Fruit fly (Drosophila melanogaster) whole organism, embryonic: Measurements from ENCODE around the gene Ir75b.

Experiments used
- Adf1 ChIP-seq: fragments of 200-800 bp; sonication (Bioruptor generic); IDR thresholded peaks from 2 replicates; pipeline ENCODE4 v1.3.6; 2022; ENCODE audit warnings: missing biosample characterization, missing genetic modification characterization
- Atf-2 ChIP-seq: fragments of 200-800 bp; sonication (Bioruptor generic); optimal IDR thresholded peaks from 2 replicates; lab custom pipeline; 2016; ENCODE audit warnings: missing biosample characterization, missing genetic modification characterization
- Atf6 ChIP-seq: fragments of 200-800 bp; sonication (Bioruptor generic); IDR thresholded peaks from 2 replicates; pipeline ENCODE4 v1.3.6; 2022; ENCODE audit warnings: missing biosample characterization, missing genetic modification characterization
- Awh ChIP-seq: fragments of 200-800 bp; sonication (Bioruptor generic); IDR thresholded peaks from 2 replicates; pipeline ENCODE4, ENCODE4 v1.3.6; 2022; ENCODE audit warnings: missing biosample characterization, missing genetic modification characterization
- Bdp1 ChIP-seq: fragments of 200-800 bp; sonication (Bioruptor generic); optimal IDR thresholded peaks from 3 replicates; lab custom pipeline; 2016; ENCODE audit warnings: missing biosample characterization, missing genetic modification characterization
- Bteb2 ChIP-seq: fragments of 200-800 bp; sonication (Bioruptor generic); optimal IDR thresholded peaks from 2 replicates; lab custom pipeline; 2016; ENCODE audit warnings: missing biosample characterization, missing genetic modification characterization
- CG10267 ChIP-seq: fragments of 200-800 bp; sonication (Bioruptor generic); optimal IDR thresholded peaks from 2 replicates; lab custom pipeline; 2018; ENCODE audit warnings: missing biosample characterization, mild to moderate bottlenecking, missing genetic modification characterization, moderate library complexity
- CG11723 ChIP-seq: fragments of 200-800 bp; sonication (Bioruptor generic); optimal IDR thresholded peaks from 2 replicates; lab custom pipeline; 2017; ENCODE audit warnings: missing biosample characterization, mild to moderate bottlenecking, missing genetic modification characterization
- CG12744 ChIP-seq: fragments of 200-800 bp; sonication (Bioruptor generic); optimal IDR thresholded peaks from 2 replicates; lab custom pipeline; 2016; ENCODE audit warnings: missing biosample characterization, missing genetic modification characterization
- CG15601 ChIP-seq: fragments of 200-800 bp; sonication (Bioruptor generic); optimal IDR thresholded peaks from 3 replicates; lab custom pipeline; 2019; ENCODE audit warnings: missing biosample characterization, mild to moderate bottlenecking, missing genetic modification characterization, moderate library complexity
- CG1647 ChIP-seq: fragments of 200-800 bp; sonication (Bioruptor generic); optimal IDR thresholded peaks from 3 replicates; lab custom pipeline; 2016; ENCODE audit warnings: missing biosample characterization, missing genetic modification characterization
- CG17568 ChIP-seq: fragments of 200-800 bp; sonication (Bioruptor generic); optimal IDR thresholded peaks from 2 replicates; lab custom pipeline; 2018; ENCODE audit warnings: missing biosample characterization, mild to moderate bottlenecking, missing genetic modification characterization, moderate library complexity
- CG31224 ChIP-seq: fragments of 200-800 bp; sonication (Bioruptor generic); IDR thresholded peaks from 2 replicates; pipeline ENCODE4 v1.3.6; 2022; ENCODE audit warnings: missing biosample characterization, missing genetic modification characterization
- CG33213 ChIP-seq: fragments of 200-800 bp; sonication (Bioruptor generic); optimal IDR thresholded peaks from 3 replicates; lab custom pipeline; 2016; ENCODE audit warnings: missing biosample characterization, missing genetic modification characterization
- CG34224 ChIP-seq: fragments of 200-800 bp; sonication (Bioruptor generic); IDR thresholded peaks from 3 replicates; pipeline ENCODE4 v1.3.6; 2022; ENCODE audit warnings: missing biosample characterization, missing genetic modification characterization; ENCODE audit not compliant: partially characterized antibody
- CG42726 ChIP-seq: fragments of 200-800 bp; sonication (Bioruptor generic); IDR thresholded peaks from 2 replicates; pipeline ENCODE4 v1.3.6; 2022; ENCODE audit warnings: missing biosample characterization, missing genetic modification characterization; ENCODE audit not compliant: partially characterized antibody
- CG7271 ChIP-seq: fragments of 200-800 bp; sonication (Bioruptor generic); optimal IDR thresholded peaks from 2 replicates; lab custom pipeline; 2018; ENCODE audit warnings: missing biosample characterization, mild to moderate bottlenecking, missing genetic modification characterization, moderate library complexity
- CG7987 ChIP-seq: fragments of 200-800 bp; sonication (Bioruptor generic); optimal IDR thresholded peaks from 2 replicates; lab custom pipeline; 2018; ENCODE audit warnings: missing biosample characterization, mild to moderate bottlenecking, missing genetic modification characterization, moderate library complexity
- CG8290 ChIP-seq, 3 experiments: fragments of 200-800 bp; sonication (Bioruptor generic); optimal IDR thresholded peaks; 2 replicates each; lab custom pipeline; 2016 to 2019; ENCODE audit warnings: missing biosample characterization in 3 of 3, missing genetic modification characterization in 3 of 3, mild to moderate bottlenecking in 2 of 3, moderate library complexity in 1 of 3
- CG9797 ChIP-seq: fragments of 200-800 bp; sonication (Bioruptor generic); optimal IDR thresholded peaks from 3 replicates; lab custom pipeline; 2018; ENCODE audit warnings: missing biosample characterization, mild to moderate bottlenecking, missing genetic modification characterization
- Chrac-16 ChIP-seq: fragments of 200-800 bp; sonication (Bioruptor generic); optimal IDR thresholded peaks from 3 replicates; lab custom pipeline; 2016; ENCODE audit warnings: missing biosample characterization, missing genetic modification characterization
- Dek ChIP-seq: fragments of 200-800 bp; sonication (Bioruptor generic); optimal IDR thresholded peaks from 3 replicates; lab custom pipeline; 2019; ENCODE audit warnings: missing biosample characterization, mild to moderate bottlenecking, missing genetic modification characterization, moderate library complexity
- Dip3 ChIP-seq: fragments of 200-800 bp; sonication (Bioruptor generic); optimal IDR thresholded peaks from 3 replicates; lab custom pipeline; 2016; ENCODE audit warnings: missing biosample characterization, missing genetic modification characterization
- Drgx ChIP-seq: fragments of 200-800 bp; sonication (Bioruptor generic); IDR thresholded peaks from 2 replicates; pipeline ENCODE4 v1.3.6; 2022; ENCODE audit warnings: missing biosample characterization, missing genetic modification characterization
- Gug ChIP-seq: fragments of 200-800 bp; sonication (Bioruptor generic); IDR thresholded peaks from 4 replicates; pipeline ENCODE4 v1.3.6; 2022; ENCODE audit warnings: missing biosample characterization, missing genetic modification characterization
- H2.0 ChIP-seq: fragments of 200-800 bp; sonication (Bioruptor generic); IDR thresholded peaks from 2 replicates; pipeline ENCODE4 v1.3.6; 2022; ENCODE audit warnings: missing biosample characterization, missing genetic modification characterization
- Lim3 ChIP-seq: fragments of 200-800 bp; sonication (Bioruptor generic); IDR thresholded peaks from 2 replicates; pipeline ENCODE4 v1.3.6; 2022; ENCODE audit warnings: missing biosample characterization, missing genetic modification characterization
- Meics ChIP-seq: fragments of 200-800 bp; sonication (Bioruptor generic); optimal IDR thresholded peaks from 2 replicates; lab custom pipeline; 2017; ENCODE audit warnings: missing biosample characterization, mild to moderate bottlenecking, missing genetic modification characterization
- Mrtf ChIP-seq: fragments of 200-800 bp; sonication (Bioruptor generic); IDR thresholded peaks from 3 replicates; pipeline ENCODE4 v1.3.6; 2022; ENCODE audit warnings: missing biosample characterization, missing genetic modification characterization
- NK7.1 ChIP-seq: fragments of 200-800 bp; sonication (Bioruptor generic); optimal IDR thresholded peaks from 3 replicates; lab custom pipeline; 2016; ENCODE audit warnings: missing biosample characterization, missing genetic modification characterization
- Nf-YB ChIP-seq: fragments of 200-800 bp; sonication (Bioruptor generic); optimal IDR thresholded peaks from 3 replicates; lab custom pipeline; 2019; ENCODE audit warnings: missing biosample characterization, mild to moderate bottlenecking, missing genetic modification characterization, moderate library complexity
- Ravus ChIP-seq: fragments of 200-800 bp; sonication (Bioruptor generic); IDR thresholded peaks from 2 replicates; pipeline ENCODE4 v1.3.6; 2022; ENCODE audit warnings: missing biosample characterization, missing genetic modification characterization
- Scr ChIP-seq: fragments of 200-800 bp; sonication (Bioruptor generic); IDR thresholded peaks from 2 replicates; pipeline ENCODE4 v1.3.6; 2022; ENCODE audit warnings: missing biosample characterization, missing genetic modification characterization; ENCODE audit not compliant: partially characterized antibody
- Usf ChIP-seq: fragments of 200-800 bp; sonication (Bioruptor generic); optimal IDR thresholded peaks from 2 replicates; lab custom pipeline; 2017; ENCODE audit warnings: missing genotype, missing biosample characterization, missing genetic modification characterization
- amos ChIP-seq: fragments of 200-800 bp; sonication (Bioruptor generic); IDR thresholded peaks from 2 replicates; pipeline ENCODE4 v1.3.6; 2022; ENCODE audit warnings: missing biosample characterization, missing genetic modification characterization; ENCODE audit not compliant: partially characterized antibody
- bsh ChIP-seq, 2 experiments: fragments of 200-800 bp; sonication (Bioruptor generic); optimal IDR thresholded peaks; 2 replicates each; lab custom pipeline; 2017 to 2018; ENCODE audit warnings: mild to moderate bottlenecking in 2 of 2, missing biosample characterization in 2 of 2, missing genetic modification characterization in 2 of 2, moderate library complexity in 1 of 2
- crol ChIP-seq: fragments of 200-800 bp; sonication (Bioruptor generic); IDR thresholded peaks from 2 replicates; pipeline ENCODE4 v1.3.6; 2022; ENCODE audit warnings: missing biosample characterization, missing genetic modification characterization
- dimm ChIP-seq: fragments of 200-800 bp; sonication (Bioruptor generic); IDR thresholded peaks from 2 replicates; pipeline ENCODE4 v1.3.6; 2022; ENCODE audit warnings: missing biosample characterization, missing genetic modification characterization
- disco-r ChIP-seq: fragments of 200-800 bp; sonication (Bioruptor generic); optimal IDR thresholded peaks from 2 replicates; lab custom pipeline; 2016; ENCODE audit warnings: missing biosample characterization, missing genetic modification characterization
- en ChIP-seq: fragments of 200-800 bp; sonication (Bioruptor generic); optimal IDR thresholded peaks from 2 replicates; lab custom pipeline; 2016; ENCODE audit warnings: missing biosample characterization, missing genetic modification characterization
- ewg ChIP-seq: fragments of 200-800 bp; sonication (Bioruptor generic); optimal IDR thresholded peaks from 3 replicates; lab custom pipeline; 2017; ENCODE audit warnings: mild to moderate bottlenecking, missing biosample characterization, missing genetic modification reagents, missing genetic modification characterization
- kah ChIP-seq: fragments of 200-800 bp; sonication (Bioruptor generic); optimal IDR thresholded peaks from 2 replicates; lab custom pipeline; 2018; ENCODE audit warnings: missing biosample characterization, mild to moderate bottlenecking, missing genetic modification characterization
- lmd ChIP-seq: fragments of 200-800 bp; sonication (Bioruptor generic); IDR thresholded peaks from 2 replicates; pipeline ENCODE4 v1.3.6; 2022; ENCODE audit warnings: missing biosample characterization, missing genetic modification characterization
- maf-S ChIP-seq: fragments of 200-800 bp; sonication (Bioruptor generic); optimal IDR thresholded peaks from 2 replicates; lab custom pipeline; 2016; ENCODE audit warnings: missing biosample characterization, missing genetic modification characterization
- nerfin-2 ChIP-seq: fragments of 200-800 bp; sonication (Bioruptor generic); IDR thresholded peaks from 2 replicates; pipeline ENCODE4 v1.3.6; 2022; ENCODE audit warnings: missing biosample characterization, missing genetic modification characterization; ENCODE audit not compliant: partially characterized antibody
- ranshi ChIP-seq: fragments of 200-800 bp; sonication (Bioruptor generic); IDR thresholded peaks from 2 replicates; pipeline ENCODE4 v1.3.6; 2022; ENCODE audit warnings: missing biosample characterization, missing genetic modification characterization
- row ChIP-seq: fragments of 200-800 bp; sonication (Bioruptor generic); IDR thresholded peaks from 3 replicates; pipeline ENCODE4 v1.3.6; 2022; ENCODE audit warnings: missing biosample characterization, missing genetic modification characterization
- sens-2 ChIP-seq: fragments of 200-800 bp; sonication (Bioruptor generic); IDR thresholded peaks from 2 replicates; pipeline ENCODE4 v1.3.6; 2022; ENCODE audit warnings: missing biosample characterization, missing genetic modification characterization
- slbo ChIP-seq: fragments of 200-800 bp; sonication (Bioruptor generic); IDR thresholded peaks from 2 replicates; pipeline ENCODE4 v1.3.6; 2022; ENCODE audit warnings: missing biosample characterization, missing genetic modification characterization
- tin ChIP-seq: fragments of 200-800 bp; sonication (Bioruptor generic); optimal IDR thresholded peaks from 3 replicates; lab custom pipeline; 2016; ENCODE audit warnings: missing biosample characterization, missing genetic modification characterization
- toy ChIP-seq: fragments of 200-800 bp; sonication (Bioruptor generic); IDR thresholded peaks from 2 replicates; pipeline ENCODE4 v1.3.6; 2022; ENCODE audit warnings: missing biosample characterization, missing genetic modification characterization
- twi ChIP-seq: fragments of 200-800 bp; optimal IDR thresholded peaks from 2 replicates; lab custom pipeline; 2019; ENCODE audit warnings: missing biosample characterization, mild to moderate bottlenecking, missing genetic modification characterization, moderate library complexity

Ir75b gene

dm6 chr3L:17804511-17804910, 15.5 kb downstream of the Ir75b start, which contains the start of gene ais (continued):
- TF ChIP-seq en = no peak
- TF ChIP-seq ranshi (GFP tag; lab: Robert Waterston, UW) = no peak
- no peak for TF ChIP-seq Bteb2
- no peak for TF ChIP-seq Drgx (GFP tag; lab: Robert Waterston, UW)
- no peak for TF ChIP-seq Nf-YB (GFP tag; lab: Kevin White, UChicago)
- no peak for TF ChIP-seq bsh (GFP tag; optimal IDR thresholded peaks at IDR 0.05; lab: Kevin White, UChicago)
- TF ChIP-seq CG12744 = no peak
- no peak for TF ChIP-seq CG9797
- no peak for TF ChIP-seq dimm
- no peak for TF ChIP-seq toy
- TF ChIP-seq Dip3 = no peak
- TF ChIP-seq Bdp1 = no peak
- no peak for TF ChIP-seq Dek (tag; lab: Kevin White, UChicago)
- no peak for TF ChIP-seq Gug (GFP tag; lab: Robert Waterston, UW)
- TF ChIP-seq Chrac-16 (GFP tag; lab: Kevin White, UChicago) = no peak
- TF ChIP-seq crol = no peak
- no peak for TF ChIP-seq CG15601 (tag; lab: Kevin White, UChicago)
- no peak for TF ChIP-seq Scr
- TF ChIP-seq nerfin-2 (GFP tag; lab: Robert Waterston, UW) = no peak
- TF ChIP-seq Lim3 (GFP tag; lab: Robert Waterston, UW) = no peak
- TF ChIP-seq Atf-2 (GFP tag; lab: Kevin White, UChicago) = no peak
- no peak for TF ChIP-seq Ravus (GFP tag; lab: Robert Waterston, UW)
- TF ChIP-seq H2.0 (GFP tag; lab: Robert Waterston, UW) = no peak
- no peak for TF ChIP-seq CG33213 (GFP tag; lab: Kevin White, UChicago)
- TF ChIP-seq Atf6 = no peak
- TF ChIP-seq lmd (GFP tag; lab: Robert Waterston, UW) = no peak
- no peak for TF ChIP-seq sens-2
- peak; percentile 18 for TF ChIP-seq ewg (GFP tag; lab: Kevin White, UChicago)
- TF ChIP-seq slbo (GFP tag; lab: Robert Waterston, UW) = peak; percentile 70
- no peak for TF ChIP-seq CG8290 (GFP tag; optimal IDR thresholded peaks at IDR 0.05; lab: Kevin White, UChicago)
- peak in 1 of 2 experiments; percentile 56 for TF ChIP-seq CG8290 (tag; optimal IDR thresholded peaks at IDR 0.05; lab: Kevin White, UChicago)
- TF ChIP-seq CG31224 (GFP tag; lab: Robert Waterston, UW) = no peak
- TF ChIP-seq CG17568 (GFP tag; lab: Kevin White, UChicago) = no peak
- no peak for TF ChIP-seq Adf1
- TF ChIP-seq CG7987 (GFP tag; lab: Kevin White, UChicago) = no peak
- TF ChIP-seq CG34224 (GFP tag; lab: Robert Waterston, UW) = no peak
- no peak for TF ChIP-seq CG42726 (GFP tag; lab: Robert Waterston, UW)
- no peak for TF ChIP-seq CG11723 (GFP tag; lab: Kevin White, UChicago)
- no peak for TF ChIP-seq Usf (GFP tag; lab: Kevin White, UChicago)
- TF ChIP-seq Mrtf = no peak
- no peak for TF ChIP-seq kah
- TF ChIP-seq tin (GFP tag; lab: Kevin White, UChicago) = no peak
- TF ChIP-seq amos (GFP tag; lab: Robert Waterston, UW) = no peak
- TF ChIP-seq CG1647 (GFP tag; lab: Kevin White, UChicago) = no peak
- TF ChIP-seq NK7.1 (GFP tag; lab: Kevin White, UChicago) = no peak
- peak; percentile 77 for TF ChIP-seq row
- no peak for TF ChIP-seq disco-r
- TF ChIP-seq twi (tag; lab: Kevin White, UChicago) = no peak
- no peak for TF ChIP-seq maf-S (GFP tag; lab: Kevin White, UChicago)
- no peak for TF ChIP-seq Awh (GFP tag; lab: Robert Waterston, UW)
- no peak for TF ChIP-seq CG10267 (tag; lab: Kevin White, UChicago)
- no peak for TF ChIP-seq CG7271 (tag; lab: Kevin White, UChicago)
- TF ChIP-seq Meics = no peak
